Worm (Caenorhabditis elegans) whole organism, early embryonic: ENCODE measurements around the gene C48B4.6.

ENCODE experiments used
- B0310.2 ChIP-seq: sonication (generic microtip); optimal IDR thresholded peaks from 2 replicates; lab custom pipeline; 2016; ENCODE audit warnings: mild to moderate bottlenecking, missing genetic modification characterization, missing compliant biosample characterization
- F13C5.2 ChIP-seq: sonication (generic microtip); optimal IDR thresholded peaks from 2 replicates; lab custom pipeline; 2017; ENCODE audit warnings: mild to moderate bottlenecking, missing genetic modification characterization, inconsistent platforms, missing compliant biosample characterization
- aly-1 ChIP-seq: sonication (generic microtip); optimal IDR thresholded peaks from 2 replicates; lab custom pipeline; 2016; ENCODE audit warnings: missing genetic modification characterization, missing compliant biosample characterization
- ama-1 ChIP-seq: fragments of 150-350 bp; optimal IDR thresholded peaks from 2 replicates; lab custom pipeline; 2014
- ceh-13 ChIP-seq: fragments of 200-800 bp; sonication (Bioruptor generic); optimal IDR thresholded peaks from 2 replicates; lab custom pipeline; 2018; ENCODE audit warnings: mild to moderate bottlenecking, missing genetic modification characterization, missing compliant biosample characterization
- ceh-36 ChIP-seq: sonication (generic microtip); optimal IDR thresholded peaks from 2 replicates; lab custom pipeline; 2016; ENCODE audit warnings: missing genetic modification characterization, inconsistent platforms, missing compliant biosample characterization
- ets-7 ChIP-seq: sonication (generic microtip); optimal IDR thresholded peaks from 2 replicates; lab custom pipeline; 2016; ENCODE audit warnings: missing genotype, missing genetic modification characterization, missing compliant biosample characterization
- flt-1 ChIP-seq: fragments of 200-800 bp; sonication (Bioruptor generic); IDR thresholded peaks from 2 replicates; pipeline ENCODE4 v1.3.6; 2022; ENCODE audit warnings: missing genetic modification characterization, missing compliant biosample characterization
- hmbx-1 ChIP-seq: sonication (generic microtip); optimal IDR thresholded peaks from 2 replicates; lab custom pipeline; 2016; ENCODE audit warnings: mild to moderate bottlenecking, missing genetic modification characterization, missing compliant biosample characterization
- hmg-4 ChIP-seq: fragments of 200-800 bp; sonication (Bioruptor generic); optimal IDR thresholded peaks from 2 replicates; lab custom pipeline; 2018; ENCODE audit warnings: mild to moderate bottlenecking, missing genetic modification characterization, missing compliant biosample characterization
- hnd-1 ChIP-seq: sonication (generic microtip); optimal IDR thresholded peaks from 2 replicates; lab custom pipeline; 2016; ENCODE audit warnings: missing genetic modification characterization, missing compliant biosample characterization
- pes-1 ChIP-seq: fragments of 200-800 bp; sonication (Bioruptor generic); IDR thresholded peaks from 2 replicates; pipeline ENCODE4 v1.3.6; 2022; ENCODE audit warnings: missing genetic modification reagents, missing genetic modification characterization, missing compliant biosample characterization
- scrt-1 ChIP-seq: fragments of 200-800 bp; sonication (Bioruptor generic); IDR thresholded peaks from 2 replicates; pipeline ENCODE4 v1.3.6; 2022; ENCODE audit warnings: missing genetic modification characterization, missing compliant biosample characterization
- sea-1 ChIP-seq: fragments of 200-800 bp; sonication (Bioruptor generic); conservative IDR thresholded peaks from 2 replicates; pipeline ENCODE4 v1.3.6; 2022; ENCODE audit warnings: missing genetic modification characterization, missing compliant biosample characterization
- tbx-11 ChIP-seq: fragments of 200-800 bp; sonication (Bioruptor generic); IDR thresholded peaks from 2 replicates; pipeline ENCODE4 v1.3.6; 2022; ENCODE audit warnings: missing genetic modification characterization, missing compliant biosample characterization
- tbx-37 ChIP-seq: fragments of 200-800 bp; sonication (Bioruptor generic); conservative IDR thresholded peaks from 2 replicates; pipeline ENCODE4 v1.3.6; 2022; ENCODE audit warnings: missing genetic modification reagents, missing genetic modification characterization, missing compliant biosample characterization
- tra-4 ChIP-seq: sonication (generic microtip); optimal IDR thresholded peaks from 2 replicates; lab custom pipeline; 2017; ENCODE audit warnings: missing genetic modification characterization, missing compliant biosample characterization

C48B4.6 gene

DNA sequence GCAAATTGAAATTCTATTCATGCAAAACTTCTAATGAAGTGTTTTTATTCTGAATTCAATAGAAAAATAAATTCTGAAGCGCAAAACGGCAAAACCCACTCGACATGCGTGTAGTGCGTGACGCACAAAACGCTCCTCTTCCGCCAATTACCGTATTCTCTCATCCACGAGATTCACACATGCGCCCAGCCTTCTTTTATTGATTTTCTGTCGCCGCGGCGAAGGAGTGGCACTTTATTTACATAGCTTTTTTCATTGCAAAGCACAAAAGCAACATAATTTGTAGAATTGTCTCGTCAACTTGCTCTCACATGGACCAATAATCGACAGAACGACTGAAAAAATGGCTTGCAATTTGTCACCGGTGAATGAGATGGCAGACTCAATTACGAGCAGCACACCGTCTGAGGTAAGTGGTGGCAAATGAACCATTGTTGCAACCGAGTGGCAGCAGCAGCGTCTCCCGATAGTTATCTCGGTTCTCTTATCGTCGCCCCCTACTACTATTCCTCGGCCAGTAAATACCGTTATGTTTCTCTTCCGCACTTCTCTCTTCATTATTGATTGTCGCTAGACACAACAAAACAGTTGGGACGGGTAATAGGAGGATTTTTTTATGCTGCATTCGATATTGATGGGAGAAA is 12.2 kb downstream of the C48B4.6 start, which contains the start of gene unc-16:
unc-16 (plus strand) TSS at position 243 of the 644 bp plus-strand sequence.
- TF ChIP-seq hmg-4 (GFP tag; lab: Kevin White, UChicago): peak; percentile 19
- no peak for TF ChIP-seq hnd-1 (tag; lab: Kevin White, UChicago)
- TF ChIP-seq F13C5.2: peak; percentile 72
- TF ChIP-seq ceh-36 (tag; lab: Kevin White, UChicago): no peak
- no peak for TF ChIP-seq tra-4 (tag; lab: Kevin White, UChicago)
- TF ChIP-seq ama-1: no peak
- 0 out of 2 replicates have a peak, but pooled peaks have one; percentile 17 for TF ChIP-seq pes-1 (GFP tag; lab: Robert Waterston, UW)
- TF ChIP-seq ceh-13 (GFP tag; lab: Kevin White, UChicago): no peak
- no peak for TF ChIP-seq sea-1
- no peak for TF ChIP-seq tbx-37 (GFP tag; lab: Robert Waterston, UW)

DNA sequence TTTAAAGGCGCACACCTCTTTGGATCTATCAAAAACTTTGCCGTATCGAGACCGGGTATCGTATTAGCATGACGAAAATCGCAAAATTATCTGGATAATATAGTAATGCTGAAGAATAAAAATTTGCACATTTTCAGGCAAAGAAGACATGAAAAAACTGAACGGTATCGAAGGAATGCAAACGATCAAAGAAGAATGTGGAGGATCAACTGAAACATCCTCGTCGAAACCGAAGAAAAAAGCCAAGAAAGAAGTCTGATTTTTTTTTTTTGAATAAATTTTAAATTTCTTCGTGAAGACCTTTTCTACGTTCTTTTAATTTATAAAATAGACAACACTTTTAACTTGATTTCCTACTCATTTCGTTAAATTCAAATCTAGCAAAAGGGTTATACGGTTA is 13.5 kb downstream of the C48B4.6 start, which contains the start of gene ZK1098.12:
ZK1098.12 (plus strand) TSS at position 301 of the 400 bp plus-strand sequence.
- TF ChIP-seq aly-1 (tag; lab: Kevin White, UChicago): no peak
- TF ChIP-seq ceh-13 (GFP tag; lab: Kevin White, UChicago): no peak
- TF ChIP-seq scrt-1 (GFP tag; lab: Robert Waterston, UW): no peak
- no peak for TF ChIP-seq hmbx-1
- no peak for TF ChIP-seq hmg-4 (GFP tag; lab: Kevin White, UChicago)
- no peak for TF ChIP-seq ceh-36 (tag; lab: Kevin White, UChicago)
- TF ChIP-seq B0310.2 (tag; lab: Kevin White, UChicago): no peak
- TF ChIP-seq tra-4 (tag; lab: Kevin White, UChicago): no peak
- TF ChIP-seq ets-7: no peak
- TF ChIP-seq sea-1: no peak

DNA sequence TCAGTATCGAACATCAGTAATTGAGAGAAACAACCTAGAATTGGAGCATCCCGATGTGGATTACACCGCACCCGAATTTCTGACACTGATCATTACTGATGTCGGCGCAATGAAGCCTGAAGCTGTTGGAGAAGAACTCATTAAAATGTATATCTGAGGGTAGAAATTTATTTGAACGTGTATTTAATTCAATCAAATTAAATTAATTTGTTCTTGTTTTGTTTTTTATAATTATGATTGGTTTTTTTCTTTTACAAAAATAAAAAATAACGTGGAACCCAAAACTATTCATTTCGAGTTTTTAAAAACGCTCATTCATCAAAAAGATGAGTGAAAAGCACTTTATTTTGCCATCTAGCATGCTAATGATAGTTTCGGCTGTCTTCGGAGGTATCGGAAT is 14.2 kb downstream of the C48B4.6 start, which contains the start of gene ZK1098.9:
ZK1098.9 (plus strand) TSS at position 301 of the 400 bp plus-strand sequence.
- no peak for TF ChIP-seq tra-4 (tag; lab: Kevin White, UChicago)
- TF ChIP-seq ama-1: no peak
- TF ChIP-seq sea-1: no peak
- no peak for TF ChIP-seq aly-1 (tag; lab: Kevin White, UChicago)
- no peak for TF ChIP-seq pes-1 (GFP tag; lab: Robert Waterston, UW)
- no peak for TF ChIP-seq ceh-36 (tag; lab: Kevin White, UChicago)

DNA sequence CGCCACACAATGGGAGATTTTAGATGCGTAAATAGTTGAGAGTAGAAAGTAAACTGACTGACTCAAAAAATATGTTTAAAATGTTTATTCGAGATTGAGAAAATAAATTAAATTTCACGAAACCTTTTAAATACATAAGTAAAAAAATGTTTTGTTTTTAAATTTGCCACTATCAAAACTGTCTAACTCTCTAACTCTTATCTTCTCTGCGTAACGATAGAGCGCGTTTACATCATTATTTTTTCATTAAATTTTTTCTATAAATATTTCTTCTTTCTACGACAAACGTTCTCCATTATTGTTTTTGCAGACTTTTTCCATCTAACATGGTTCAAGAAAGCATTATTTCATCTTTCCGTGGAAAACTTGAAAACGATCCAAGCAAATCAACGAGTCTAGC is 15.5 kb downstream of the C48B4.6 start, which contains the start of gene eif-2Balpha:
eif-2Balpha (plus strand) TSS at position 304 of the 400 bp plus-strand sequence.
- no peak for TF ChIP-seq tbx-37 (GFP tag; lab: Robert Waterston, UW)
- no peak for TF ChIP-seq sea-1
- no peak for TF ChIP-seq scrt-1 (GFP tag; lab: Robert Waterston, UW)
- TF ChIP-seq hmbx-1: no peak
- no peak for TF ChIP-seq hmg-4 (GFP tag; lab: Kevin White, UChicago)
- TF ChIP-seq flt-1: no peak
- no peak for TF ChIP-seq tra-4 (tag; lab: Kevin White, UChicago)
- no peak for TF ChIP-seq ama-1
- TF ChIP-seq ceh-36 (tag; lab: Kevin White, UChicago): no peak
- TF ChIP-seq B0310.2 (tag; lab: Kevin White, UChicago): no peak
- no peak for TF ChIP-seq tbx-11 (GFP tag; lab: Robert Waterston, UW)
- TF ChIP-seq hnd-1 (tag; lab: Kevin White, UChicago): no peak
- no peak for TF ChIP-seq aly-1 (tag; lab: Kevin White, UChicago)
- TF ChIP-seq pes-1 (GFP tag; lab: Robert Waterston, UW): no peak
- TF ChIP-seq ets-7: no peak

DNA sequence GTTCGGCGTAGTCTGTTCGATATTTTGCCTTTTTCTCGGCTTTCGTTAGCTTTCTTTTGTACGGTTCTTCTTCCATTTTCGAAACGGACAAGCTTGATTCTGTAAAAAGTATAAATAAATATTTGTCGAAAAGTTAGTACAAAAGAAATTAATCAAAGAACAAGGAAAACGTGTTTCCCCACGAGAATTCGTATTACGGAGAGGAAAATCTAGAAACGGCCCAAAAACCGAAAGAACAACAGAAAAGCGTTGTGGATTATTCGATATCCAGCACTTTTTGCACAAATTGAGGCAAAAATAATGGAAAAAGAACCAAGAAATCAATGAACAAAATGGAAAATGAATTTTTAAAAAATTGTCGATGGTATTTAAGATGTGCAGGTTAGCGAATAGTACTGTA is 16.1 kb downstream of the C48B4.6 start, which contains the start of gene mut-7:
mut-7 (minus strand) TSS at position 101 of the 400 bp plus-strand sequence.
- TF ChIP-seq hnd-1 (tag; lab: Kevin White, UChicago): no peak

DNA sequence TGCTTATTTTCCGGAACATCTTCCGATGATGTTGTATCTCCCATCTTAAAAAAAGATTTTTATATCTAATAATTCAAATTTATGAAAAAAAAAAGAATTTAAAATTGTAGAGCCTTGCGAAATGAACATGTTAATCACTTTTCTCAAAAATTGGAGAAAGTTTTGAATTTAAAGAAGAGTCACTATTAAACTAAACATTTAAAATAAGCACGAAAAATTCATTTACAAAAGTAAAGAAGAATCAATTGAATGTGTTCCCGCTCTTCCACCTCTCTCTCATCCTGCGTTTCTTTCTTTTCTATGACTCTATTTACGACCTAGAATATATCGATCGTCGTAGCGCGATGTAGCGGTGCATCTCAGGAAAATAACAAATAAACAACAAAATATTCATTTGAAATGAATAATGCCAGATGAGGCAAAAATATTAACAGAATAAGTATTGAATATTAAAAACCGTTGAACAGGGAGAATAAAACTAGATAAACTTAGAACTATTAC is 19.7 kb downstream of the C48B4.6 start, which contains the start of gene ZK1098.3:
ZK1098.3 (minus strand) TSS at position 51 of the 501 bp plus-strand sequence.
- TF ChIP-seq B0310.2 (tag; lab: Kevin White, UChicago): no peak
- no peak for TF ChIP-seq F13C5.2
- no peak for TF ChIP-seq ama-1
- TF ChIP-seq pes-1 (GFP tag; lab: Robert Waterston, UW): no peak
- no peak for TF ChIP-seq flt-1
- TF ChIP-seq ets-7: no peak
- TF ChIP-seq scrt-1 (GFP tag; lab: Robert Waterston, UW): no peak
- TF ChIP-seq tbx-37 (GFP tag; lab: Robert Waterston, UW): no peak
- no peak for TF ChIP-seq ceh-36 (tag; lab: Kevin White, UChicago)
- no peak for TF ChIP-seq sea-1
- no peak for TF ChIP-seq hmbx-1
- TF ChIP-seq tbx-11 (GFP tag; lab: Robert Waterston, UW): no peak
- no peak for TF ChIP-seq hnd-1 (tag; lab: Kevin White, UChicago)
- TF ChIP-seq ceh-13 (GFP tag; lab: Kevin White, UChicago): no peak
- no peak for TF ChIP-seq hmg-4 (GFP tag; lab: Kevin White, UChicago)
- TF ChIP-seq aly-1 (tag; lab: Kevin White, UChicago): no peak
- no peak for TF ChIP-seq tra-4 (tag; lab: Kevin White, UChicago)

DNA sequence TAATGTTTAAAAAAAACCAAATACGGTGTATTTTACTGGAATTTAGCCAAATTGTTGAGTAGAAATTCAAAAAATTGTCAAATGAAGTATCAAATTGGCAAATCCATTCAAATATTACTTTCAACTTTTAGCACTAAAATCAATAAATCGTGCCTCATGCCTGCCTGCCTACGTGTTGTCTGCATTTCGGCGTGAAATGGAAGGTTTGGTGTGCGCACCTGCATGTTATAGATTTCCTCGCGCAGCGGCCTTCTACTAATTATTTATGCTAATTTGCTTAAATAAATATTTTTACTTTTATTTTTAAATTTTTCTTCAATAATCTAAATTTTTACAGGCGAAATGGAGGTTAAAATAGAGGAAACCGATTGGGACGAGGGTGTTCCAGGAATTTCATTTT is 29.5 kb downstream of the C48B4.6 start, which contains the start of gene ZK1098.2:
ZK1098.2 (plus strand) TSS at position 336 of the 400 bp plus-strand sequence.
- TF ChIP-seq ceh-13 (GFP tag; lab: Kevin White, UChicago): no peak
- no peak for TF ChIP-seq tbx-11 (GFP tag; lab: Robert Waterston, UW)
- no peak for TF ChIP-seq ceh-36 (tag; lab: Kevin White, UChicago)
- TF ChIP-seq flt-1: no peak
- no peak for TF ChIP-seq hmbx-1
- TF ChIP-seq hmg-4 (GFP tag; lab: Kevin White, UChicago): no peak
- no peak for TF ChIP-seq B0310.2 (tag; lab: Kevin White, UChicago)
- TF ChIP-seq scrt-1 (GFP tag; lab: Robert Waterston, UW): no peak
- no peak for TF ChIP-seq tra-4 (tag; lab: Kevin White, UChicago)
- TF ChIP-seq tbx-37 (GFP tag; lab: Robert Waterston, UW): no peak
